Worm (Caenorhabditis elegans) whole organism, dauer: ENCODE measurements around the gene mfsd-10.

Experiments used
- unc-62 ChIP-seq: sonication (generic microtip); optimal IDR thresholded peaks from 2 replicates; lab custom pipeline; 2017; ENCODE audit warnings: missing biosample characterization, missing genetic modification reagents, missing genetic modification characterization

Gene mfsd-10

ce11 chrX:17368542-17368941, at the start of gene mfsd-10:
Gene mfsd-10 (minus strand): TSS chrX:17368642.
- no peak for TF ChIP-seq unc-62 (GFP tag; lab: Kevin White, UChicago)

ce11 chrX:17417505-17418004, 49.1 kb upstream of the mfsd-10 start:
- no peak for TF ChIP-seq unc-62 (GFP tag; lab: Kevin White, UChicago)

- TF ChIP-seq unc-62 (GFP tag; lab: Kevin White, UChicago), result no peak
Observed at ce11 chrX:17413868-17414267, 45.4 kb upstream of the mfsd-10 start, which contains the start of gene crb-1. Gene crb-1 (minus strand): TSS chrX:17414014.

ce11 chrX:17412642-17413041, 44.2 kb upstream of the mfsd-10 start:
- no peak for TF ChIP-seq unc-62 (GFP tag; lab: Kevin White, UChicago)

ce11 chrX:17408855-17409254, 40.4 kb upstream of the mfsd-10 start:
- TF ChIP-seq unc-62 (GFP tag; lab: Kevin White, UChicago), result no peak

- no peak for TF ChIP-seq unc-62 (GFP tag; lab: Kevin White, UChicago)
Observed at ce11 chrX:17403058-17403457, 34.6 kb upstream of the mfsd-10 start.

ce11 chrX:17401264-17401663, 32.8 kb upstream of the mfsd-10 start, which contains the start of gene F11C7.6:
Gene F11C7.6 (plus strand): TSS chrX:17401564.
- TF ChIP-seq unc-62 (GFP tag; lab: Kevin White, UChicago), result no peak

ce11 chrX:17400425-17400824, 32.0 kb upstream of the mfsd-10 start:
- TF ChIP-seq unc-62 (GFP tag; lab: Kevin White, UChicago), result no peak

- no peak for TF ChIP-seq unc-62 (GFP tag; lab: Kevin White, UChicago)
Observed at ce11 chrX:17398293-17398692, 29.9 kb upstream of the mfsd-10 start, which contains the start of gene F11C7.7. Gene F11C7.7 (plus strand): TSS chrX:17398593.

ce11 chrX:17396456-17396855, 28.0 kb upstream of the mfsd-10 start, which contains the start of the genes vap-1 and F11C7.2:
Gene vap-1 (minus strand): TSS chrX:17396556.
Gene F11C7.2 (plus strand): TSS chrX:17396814.
- no peak for TF ChIP-seq unc-62 (GFP tag; lab: Kevin White, UChicago)

ce11 chrX:17392182-17392581, 23.7 kb upstream of the mfsd-10 start:
- TF ChIP-seq unc-62 (GFP tag; lab: Kevin White, UChicago), result no peak

- TF ChIP-seq unc-62 (GFP tag; lab: Kevin White, UChicago), result no peak
Observed at ce11 chrX:17391515-17391914, 23.1 kb upstream of the mfsd-10 start, which contains the start of gene F10D7.5. Gene F10D7.5 (minus strand): TSS chrX:17391615.

- TF ChIP-seq unc-62 (GFP tag; lab: Kevin White, UChicago), result no peak
Observed at ce11 chrX:17390531-17390930, 22.1 kb upstream of the mfsd-10 start.

- TF ChIP-seq unc-62 (GFP tag; lab: Kevin White, UChicago), result no peak
Observed at ce11 chrX:17386130-17386529, 17.7 kb upstream of the mfsd-10 start.

ce11 chrX:17385102-17385501, 16.7 kb upstream of the mfsd-10 start:
- TF ChIP-seq unc-62 (GFP tag; lab: Kevin White, UChicago), result no peak

- no peak for TF ChIP-seq unc-62 (GFP tag; lab: Kevin White, UChicago)
Observed at ce11 chrX:17384343-17384742, 15.9 kb upstream of the mfsd-10 start.

ce11 chrX:17381975-17382374, 13.5 kb upstream of the mfsd-10 start, which contains the start of gene F10D7.4:
Gene F10D7.4 (minus strand): TSS chrX:17382075.
- TF ChIP-seq unc-62 (GFP tag; lab: Kevin White, UChicago), result no peak
